Worm (Caenorhabditis elegans) whole organism, early embryonic: ENCODE measurements around the gene ceh-76.

Source experiments
- B0310.2 ChIP-seq: sonication (generic microtip); optimal IDR thresholded peaks from 2 replicates; lab custom pipeline; 2016; ENCODE audit warnings: mild to moderate bottlenecking, missing genetic modification characterization, missing compliant biosample characterization
- F13C5.2 ChIP-seq: sonication (generic microtip); optimal IDR thresholded peaks from 2 replicates; lab custom pipeline; 2017; ENCODE audit warnings: mild to moderate bottlenecking, missing genetic modification characterization, inconsistent platforms, missing compliant biosample characterization
- aly-1 ChIP-seq: sonication (generic microtip); optimal IDR thresholded peaks from 2 replicates; lab custom pipeline; 2016; ENCODE audit warnings: missing genetic modification characterization, missing compliant biosample characterization
- ama-1 ChIP-seq: fragments of 150-350 bp; optimal IDR thresholded peaks from 2 replicates; lab custom pipeline; 2014
- ceh-13 ChIP-seq: fragments of 200-800 bp; sonication (Bioruptor generic); optimal IDR thresholded peaks from 2 replicates; lab custom pipeline; 2018; ENCODE audit warnings: mild to moderate bottlenecking, missing genetic modification characterization, missing compliant biosample characterization
- ceh-36 ChIP-seq: sonication (generic microtip); optimal IDR thresholded peaks from 2 replicates; lab custom pipeline; 2016; ENCODE audit warnings: missing genetic modification characterization, inconsistent platforms, missing compliant biosample characterization
- ets-7 ChIP-seq: sonication (generic microtip); optimal IDR thresholded peaks from 2 replicates; lab custom pipeline; 2016; ENCODE audit warnings: missing genotype, missing genetic modification characterization, missing compliant biosample characterization
- flt-1 ChIP-seq: fragments of 200-800 bp; sonication (Bioruptor generic); IDR thresholded peaks from 2 replicates; pipeline ENCODE4 v1.3.6; 2022; ENCODE audit warnings: missing genetic modification characterization, missing compliant biosample characterization
- hmbx-1 ChIP-seq: sonication (generic microtip); optimal IDR thresholded peaks from 2 replicates; lab custom pipeline; 2016; ENCODE audit warnings: mild to moderate bottlenecking, missing genetic modification characterization, missing compliant biosample characterization
- hmg-4 ChIP-seq: fragments of 200-800 bp; sonication (Bioruptor generic); optimal IDR thresholded peaks from 2 replicates; lab custom pipeline; 2018; ENCODE audit warnings: mild to moderate bottlenecking, missing genetic modification characterization, missing compliant biosample characterization
- hnd-1 ChIP-seq: sonication (generic microtip); optimal IDR thresholded peaks from 2 replicates; lab custom pipeline; 2016; ENCODE audit warnings: missing genetic modification characterization, missing compliant biosample characterization
- pes-1 ChIP-seq: fragments of 200-800 bp; sonication (Bioruptor generic); IDR thresholded peaks from 2 replicates; pipeline ENCODE4 v1.3.6; 2022; ENCODE audit warnings: missing genetic modification reagents, missing genetic modification characterization, missing compliant biosample characterization
- scrt-1 ChIP-seq: fragments of 200-800 bp; sonication (Bioruptor generic); IDR thresholded peaks from 2 replicates; pipeline ENCODE4 v1.3.6; 2022; ENCODE audit warnings: missing genetic modification characterization, missing compliant biosample characterization
- sea-1 ChIP-seq: fragments of 200-800 bp; sonication (Bioruptor generic); conservative IDR thresholded peaks from 2 replicates; pipeline ENCODE4 v1.3.6; 2022; ENCODE audit warnings: missing genetic modification characterization, missing compliant biosample characterization
- tbx-11 ChIP-seq: fragments of 200-800 bp; sonication (Bioruptor generic); IDR thresholded peaks from 2 replicates; pipeline ENCODE4 v1.3.6; 2022; ENCODE audit warnings: missing genetic modification characterization, missing compliant biosample characterization
- tbx-37 ChIP-seq: fragments of 200-800 bp; sonication (Bioruptor generic); conservative IDR thresholded peaks from 2 replicates; pipeline ENCODE4 v1.3.6; 2022; ENCODE audit warnings: missing genetic modification reagents, missing genetic modification characterization, missing compliant biosample characterization
- tra-4 ChIP-seq: sonication (generic microtip); optimal IDR thresholded peaks from 2 replicates; lab custom pipeline; 2017; ENCODE audit warnings: missing genetic modification characterization, missing compliant biosample characterization

ceh-76 gene

ce11 chrV:8034811-8035210 lies 40.3 kb upstream of the ceh-76 start, which contains the start of gene algn-12:
Gene algn-12 (plus strand): TSS chrV:8035111.
- TF ChIP-seq hmbx-1 (no peak), ama-1 (no peak)

- no peak for TF ChIP-seq ets-7 (tag; lab: Kevin White, UChicago)
- TF ChIP-seq B0310.2 (tag; lab: Kevin White, UChicago): no peak
- TF ChIP-seq tbx-37 (GFP tag; lab: Robert Waterston, UW): no peak
- TF ChIP-seq tbx-11: no peak
- no peak for TF ChIP-seq hmbx-1
- no peak for TF ChIP-seq F13C5.2
- TF ChIP-seq aly-1: no peak
- no peak for TF ChIP-seq tra-4 (tag; lab: Kevin White, UChicago)
- no peak for TF ChIP-seq sea-1 (GFP tag; lab: Robert Waterston, UW)
- TF ChIP-seq flt-1 (GFP tag; lab: Robert Waterston, UW): no peak
- TF ChIP-seq ceh-36 (tag; lab: Kevin White, UChicago): no peak
- TF ChIP-seq ama-1: no peak
- TF ChIP-seq hmg-4 (GFP tag; lab: Kevin White, UChicago): no peak
- TF ChIP-seq ceh-13 (GFP tag; lab: Kevin White, UChicago): no peak
- TF ChIP-seq scrt-1: no peak
- TF ChIP-seq pes-1 (GFP tag; lab: Robert Waterston, UW): no peak
- TF ChIP-seq hnd-1 (tag; lab: Kevin White, UChicago): no peak
Observed at ce11 chrV:8031121-8031520, 36.7 kb upstream of the ceh-76 start, which contains the start of gene vars-1. Gene vars-1 (plus strand): TSS chrV:8031411.

- TF ChIP-seq aly-1 (no peak), pes-1 (GFP tag; lab: Robert Waterston, UW) (no peak), ets-7 (tag; lab: Kevin White, UChicago) (no peak), tbx-37 (GFP tag; lab: Robert Waterston, UW) (no peak), F13C5.2 (no peak), tra-4 (tag; lab: Kevin White, UChicago) (no peak), ceh-13 (GFP tag; lab: Kevin White, UChicago) (no peak), hmbx-1 (no peak), flt-1 (GFP tag; lab: Robert Waterston, UW) (no peak), scrt-1 (no peak), B0310.2 (tag; lab: Kevin White, UChicago) (no peak), ceh-36 (tag; lab: Kevin White, UChicago) (no peak), hmg-4 (GFP tag; lab: Kevin White, UChicago) (no peak), sea-1 (GFP tag; lab: Robert Waterston, UW) (no peak)
Observed at ce11 chrV:8028825-8029489, 34.5 kb upstream of the ceh-76 start, which contains the start of gene oma-2. Gene oma-2 (plus strand): TSS chrV:8029439.

ce11 chrV:8027429-8028142 lies 33.1 kb upstream of the ceh-76 start:
- TF ChIP-seq B0310.2 (tag; lab: Kevin White, UChicago) (no peak), ets-7 (tag; lab: Kevin White, UChicago) (no peak), aly-1 (no peak), F13C5.2 (no peak), ceh-36 (tag; lab: Kevin White, UChicago) (no peak), pes-1 (GFP tag; lab: Robert Waterston, UW) (no peak), sea-1 (GFP tag; lab: Robert Waterston, UW) (no peak), ceh-13 (GFP tag; lab: Kevin White, UChicago) (no peak)

- TF ChIP-seq ceh-36 (tag; lab: Kevin White, UChicago): no peak
- TF ChIP-seq tra-4 (tag; lab: Kevin White, UChicago): no peak
- no peak for TF ChIP-seq scrt-1
- no peak for TF ChIP-seq ama-1
- no peak for TF ChIP-seq hnd-1 (tag; lab: Kevin White, UChicago)
- no peak for TF ChIP-seq tbx-11
- no peak for TF ChIP-seq B0310.2 (tag; lab: Kevin White, UChicago)
- TF ChIP-seq hmbx-1: no peak
- no peak for TF ChIP-seq ets-7 (tag; lab: Kevin White, UChicago)
- no peak for TF ChIP-seq ceh-13 (GFP tag; lab: Kevin White, UChicago)
- no peak for TF ChIP-seq F13C5.2
- no peak for TF ChIP-seq flt-1 (GFP tag; lab: Robert Waterston, UW)
Observed at ce11 chrV:8026343-8026742, 31.9 kb upstream of the ceh-76 start, which contains the start of gene F43H9.4. Gene F43H9.4 (plus strand): TSS chrV:8026708.

ce11 chrV:8025259-8025658 lies 30.8 kb upstream of the ceh-76 start:
- no peak for TF ChIP-seq ama-1
- TF ChIP-seq aly-1: no peak
- TF ChIP-seq ceh-13 (GFP tag; lab: Kevin White, UChicago): no peak
- TF ChIP-seq hmbx-1: no peak
- TF ChIP-seq tbx-11: no peak
- no peak for TF ChIP-seq tbx-37 (GFP tag; lab: Robert Waterston, UW)
- TF ChIP-seq F13C5.2: no peak
- TF ChIP-seq tra-4 (tag; lab: Kevin White, UChicago): no peak
- no peak for TF ChIP-seq hnd-1 (tag; lab: Kevin White, UChicago)

- TF ChIP-seq flt-1 (GFP tag; lab: Robert Waterston, UW): no peak
- no peak for TF ChIP-seq ceh-36 (tag; lab: Kevin White, UChicago)
- no peak for TF ChIP-seq tbx-11
- no peak for TF ChIP-seq sea-1 (GFP tag; lab: Robert Waterston, UW)
- TF ChIP-seq F13C5.2: no peak
- TF ChIP-seq B0310.2 (tag; lab: Kevin White, UChicago): no peak
- TF ChIP-seq tra-4 (tag; lab: Kevin White, UChicago): no peak
Observed at ce11 chrV:8024752-8025151, 30.3 kb upstream of the ceh-76 start, which contains the start of gene F43H9.3. Gene F43H9.3 (minus strand): TSS chrV:8024940.
